Worm (Caenorhabditis elegans): ENCODE results near the gene K04C1.3.

- TF ChIP-seq elt-2 (tag; optimal IDR thresholded peaks at IDR 0.05) = peak; percentile 18
- no peak for TF ChIP-seq nhr-76 (tag; optimal IDR thresholded peaks at IDR 0.05)
- no peak for TF ChIP-seq nhr-28 (tag; optimal IDR thresholded peaks at IDR 0.05)
- no peak for TF ChIP-seq snpc-4 (tag; optimal IDR thresholded peaks at IDR 0.05)
- TF ChIP-seq nhr-25 (tag; optimal IDR thresholded peaks at IDR 0.05) = no peak
- no peak for TF ChIP-seq elt-1 (tag; optimal IDR thresholded peaks at IDR 0.05)
- TF ChIP-seq nfya-1 (tag; optimal IDR thresholded peaks at IDR 0.05; ENCODE audit: insufficient read depth) = no peak
These were observed 14.4 kb downstream of the K04C1.3 start for ce11 chrX:14228764-14229163.
